Fruit fly (Drosophila melanogaster) whole organism, pupa: Measurements from ENCODE around the gene mAChR-C.

Source experiments
- CG10348 ChIP-seq: fragments of 200-800 bp; sonication (Bioruptor generic); IDR thresholded peaks from 2 replicates; pipeline ENCODE4 v1.3.6; 2022; ENCODE audit warnings: missing biosample characterization, missing genetic modification characterization
- CG12605 ChIP-seq: fragments of 200-800 bp; sonication (Bioruptor generic); IDR thresholded peaks from 2 replicates; pipeline ENCODE4 v1.3.6; 2022; ENCODE audit warnings: missing biosample characterization, missing genetic modification characterization
- CG13204 ChIP-seq: fragments of 200-800 bp; sonication (Bioruptor generic); optimal IDR thresholded peaks from 2 replicates; lab custom pipeline; 2018; ENCODE audit warnings: missing biosample characterization, mild to moderate bottlenecking, missing genetic modification characterization, moderate library complexity
- CG14655 ChIP-seq: fragments of 200-800 bp; sonication (Bioruptor generic); optimal IDR thresholded peaks from 3 replicates; lab custom pipeline; 2017; ENCODE audit warnings: mild to moderate bottlenecking, missing biosample characterization, missing genetic modification reagents, missing genetic modification characterization
- CG15710 ChIP-seq: fragments of 200-800 bp; sonication (Bioruptor generic); optimal IDR thresholded peaks from 2 replicates; lab custom pipeline; 2018; ENCODE audit warnings: missing biosample characterization, mild to moderate bottlenecking, missing genetic modification characterization, moderate library complexity
- CG17806 ChIP-seq: fragments of 200-800 bp; sonication (Bioruptor generic); optimal IDR thresholded peaks from 2 replicates; lab custom pipeline; 2018; ENCODE audit warnings: missing biosample characterization, mild to moderate bottlenecking, missing genetic modification characterization, moderate library complexity
- CG32121 ChIP-seq: fragments of 200-800 bp; sonication (Bioruptor generic); IDR thresholded peaks from 2 replicates; pipeline ENCODE4 v1.3.6; 2022; ENCODE audit warnings: missing biosample characterization, missing genetic modification characterization
- CG34367 ChIP-seq: fragments of 200-800 bp; sonication (Bioruptor generic); optimal IDR thresholded peaks from 2 replicates; lab custom pipeline; 2018; ENCODE audit warnings: missing biosample characterization, mild to moderate bottlenecking, missing genetic modification characterization
- CG4496 ChIP-seq: fragments of 200-800 bp; sonication (Bioruptor generic); IDR thresholded peaks from 3 replicates; pipeline ENCODE4 v1.3.6; 2022; ENCODE audit warnings: missing biosample characterization, missing genetic modification characterization
- CG8159 ChIP-seq: fragments of 200-800 bp; sonication (Bioruptor generic); optimal IDR thresholded peaks from 3 replicates; lab custom pipeline; 2018; ENCODE audit warnings: missing biosample characterization, mild to moderate bottlenecking, missing genetic modification characterization, moderate library complexity
- CG8301 ChIP-seq: fragments of 200-800 bp; sonication (Bioruptor generic); optimal IDR thresholded peaks from 2 replicates; lab custom pipeline; 2018; ENCODE audit warnings: missing biosample characterization, mild to moderate bottlenecking, missing genetic modification characterization
- CG9948 ChIP-seq: fragments of 200-800 bp; sonication (Bioruptor generic); optimal IDR thresholded peaks from 2 replicates; lab custom pipeline; 2018; ENCODE audit warnings: missing biosample characterization, mild to moderate bottlenecking, missing genetic modification characterization, moderate library complexity
- D1 ChIP-seq: fragments of 200-800 bp; sonication (Bioruptor generic); optimal IDR thresholded peaks from 2 replicates; lab custom pipeline; 2018; ENCODE audit warnings: missing biosample characterization, mild to moderate bottlenecking, missing genetic modification characterization, moderate library complexity
- EcR ChIP-seq: fragments of 200-800 bp; sonication (Bioruptor generic); optimal IDR thresholded peaks from 3 replicates; lab custom pipeline; 2019; ENCODE audit warnings: missing biosample characterization, missing genetic modification characterization, mild to moderate bottlenecking, moderate library complexity, missing genetic modification reagents
- Ets98B ChIP-seq: fragments of 200-800 bp; sonication (Bioruptor generic); IDR thresholded peaks from 2 replicates; pipeline ENCODE4 v1.3.6; 2022; ENCODE audit warnings: missing biosample characterization, missing genetic modification characterization
- Pif1A ChIP-seq: fragments of 200-800 bp; sonication (Bioruptor generic); optimal IDR thresholded peaks from 3 replicates; lab custom pipeline; 2016; ENCODE audit warnings: missing biosample characterization, missing genetic modification characterization
- Pif1B ChIP-seq: fragments of 200-800 bp; sonication (Bioruptor generic); optimal IDR thresholded peaks from 3 replicates; lab custom pipeline; 2016; ENCODE audit warnings: missing biosample characterization, missing genetic modification characterization
- Snoo ChIP-seq: fragments of 200-800 bp; sonication (Bioruptor generic); optimal IDR thresholded peaks from 3 replicates; lab custom pipeline; 2017; ENCODE audit warnings: missing biosample characterization, mild to moderate bottlenecking, missing genetic modification characterization, inconsistent platforms
- fd96Ca ChIP-seq: fragments of 200-800 bp; sonication (Bioruptor generic); IDR thresholded peaks from 3 replicates; pipeline ENCODE4 v1.3.6; 2022; ENCODE audit warnings: missing biosample characterization, missing genetic modification characterization
- gl ChIP-seq: fragments of 200-800 bp; sonication (Bioruptor generic); optimal IDR thresholded peaks from 2 replicates; lab custom pipeline; 2018; ENCODE audit warnings: missing biosample characterization, mild to moderate bottlenecking, missing genetic modification characterization
- rn ChIP-seq: fragments of 200-800 bp; sonication (Bioruptor generic); IDR thresholded peaks from 2 replicates; pipeline ENCODE4 v1.3.6; 2022; ENCODE audit warnings: missing biosample characterization, missing genetic modification characterization

The mAChR-C gene

DNA sequence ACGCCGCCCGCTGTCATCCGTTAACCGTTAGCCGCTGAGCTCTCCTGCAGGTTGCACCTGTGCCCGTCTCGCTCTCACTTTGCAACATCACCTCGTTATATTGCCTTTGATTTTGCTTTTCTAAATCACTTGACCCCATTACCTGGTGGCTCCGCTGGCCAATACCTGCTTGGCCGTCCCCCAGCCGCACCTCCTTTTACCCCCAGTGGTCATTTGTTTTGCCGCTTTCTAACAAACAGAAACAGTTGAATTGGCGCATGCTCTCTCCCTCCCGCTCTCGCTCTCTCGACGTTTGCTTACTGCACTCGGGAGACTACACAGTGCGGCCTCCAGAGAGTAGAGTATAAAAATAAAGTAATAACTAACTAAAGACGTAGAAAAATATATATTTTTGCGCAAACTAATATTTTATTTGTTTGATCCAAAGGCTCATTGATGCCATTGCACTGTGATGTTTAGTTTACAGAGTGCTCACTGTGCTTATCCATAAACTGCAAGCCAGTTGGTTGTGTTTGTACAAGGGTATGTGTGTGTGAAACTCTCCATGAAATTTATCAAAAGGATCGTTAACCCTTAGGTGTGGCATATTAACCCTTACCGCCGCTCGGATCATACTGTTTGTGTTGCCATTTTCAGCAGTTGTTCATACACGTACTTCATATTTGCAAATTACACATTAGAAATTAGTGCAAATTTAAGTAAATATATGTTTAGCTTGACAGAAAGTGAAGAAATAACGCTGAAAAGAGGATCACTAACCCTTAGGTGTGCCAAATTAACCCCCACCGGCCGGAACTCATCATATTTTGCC is 27.8 kb downstream of the mAChR-C start:
- TF ChIP-seq Pif1B (GFP tag; lab: Kevin White, UChicago) (peak; percentile 94), Pif1A (GFP tag; lab: Kevin White, UChicago) (peak; percentile 92), CG14655 (GFP tag; lab: Kevin White, UChicago) (peak; percentile 90), CG8301 (tag; lab: Kevin White, UChicago) (peak; percentile 89), CG15710 (peak; percentile 80), EcR (peak; percentile 17), CG8159 (tag; lab: Kevin White, UChicago) (peak; percentile 72), gl (peak; percentile 31), fd96Ca (peak; percentile 95), CG9948 (tag; lab: Kevin White, UChicago) (peak; percentile 67), CG12605 (GFP tag; lab: Robert Waterston, UW) (peak; percentile 96), Snoo (tag; lab: Kevin White, UChicago) (peak; percentile 84), CG17806 (peak; percentile 70), D1 (tag; lab: Kevin White, UChicago) (no peak), rn (GFP tag; lab: Robert Waterston, UW) (peak; percentile 88), Ets98B (peak; percentile 98), CG10348 (GFP tag; lab: Robert Waterston, UW) (peak; percentile 77; the same call in 1 of the 2 replicates), CG13204 (GFP tag; lab: Kevin White, UChicago) (no peak), CG34367 (tag; lab: Kevin White, UChicago) (peak; percentile 77), CG32121 (GFP tag; lab: Robert Waterston, UW) (peak; percentile 98), CG4496 (GFP tag; lab: Robert Waterston, UW) (peak; percentile 98)

DNA sequence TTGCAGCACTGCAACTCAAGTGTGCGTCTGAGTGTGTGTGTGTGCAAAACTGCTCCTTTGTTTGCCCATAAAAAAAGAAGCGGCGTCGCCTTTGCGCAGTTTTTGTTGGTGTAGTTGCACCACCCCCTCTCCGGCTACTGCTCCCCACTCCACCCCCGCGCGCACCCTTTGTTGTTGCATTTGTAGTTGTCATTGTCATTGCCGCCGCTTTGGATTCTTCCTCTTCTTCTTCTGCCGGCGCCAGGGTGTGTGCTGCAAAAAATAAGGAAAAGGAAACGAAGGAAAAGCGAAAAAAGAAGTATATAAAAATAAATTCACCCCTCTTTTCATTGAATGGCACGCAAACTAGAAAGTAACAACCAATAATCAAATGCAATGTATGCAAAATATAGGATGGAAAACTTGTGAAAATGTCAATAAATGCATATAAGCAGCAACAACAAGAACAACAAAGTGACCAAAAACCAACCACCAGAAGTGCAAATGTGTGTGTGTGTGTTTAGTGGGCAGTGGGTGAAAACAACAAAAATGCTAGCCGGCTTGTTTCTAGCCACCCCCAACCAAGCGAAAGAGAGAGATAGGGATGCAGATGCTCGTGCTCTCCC is 28.5 kb downstream of the mAChR-C start:
- TF ChIP-seq CG17806 (no peak), rn (GFP tag; lab: Robert Waterston, UW) (no peak), CG13204 (GFP tag; lab: Kevin White, UChicago) (peak; percentile 52), CG14655 (GFP tag; lab: Kevin White, UChicago) (peak; percentile 15)

DNA sequence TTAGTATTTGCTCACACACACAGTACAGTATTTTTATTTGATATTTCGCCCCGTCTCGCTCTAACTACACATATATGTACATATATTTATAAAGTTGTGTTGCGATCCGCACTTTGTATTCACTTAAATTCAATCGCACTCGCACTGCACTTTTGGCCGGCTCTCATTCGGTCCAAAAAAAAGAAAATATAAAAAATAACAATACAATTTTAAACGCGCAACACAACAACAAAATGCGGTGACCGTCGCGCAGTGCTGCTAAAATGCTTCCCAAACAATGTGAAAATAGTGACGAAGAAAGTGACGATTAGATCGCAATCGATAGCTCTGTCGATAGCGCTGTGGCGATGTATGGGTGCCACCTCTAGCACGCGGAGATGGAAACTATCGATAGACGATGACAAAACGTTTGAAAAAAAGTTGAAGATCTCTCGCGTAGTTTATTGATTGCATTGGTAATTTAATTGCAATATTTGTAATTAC is 29.1 kb downstream of the mAChR-C start, which contains the start of the genes C3G and pod1:
Gene C3G (minus strand): TSS at position 282 of the 483 bp plus-strand sequence.
Gene pod1 (plus strand): TSS at position 373 of the 483 bp plus-strand sequence.
- TF ChIP-seq CG34367 (tag; lab: Kevin White, UChicago) (no peak), CG13204 (GFP tag; lab: Kevin White, UChicago) (no peak), CG12605 (GFP tag; lab: Robert Waterston, UW) (peak; percentile 10; the same call in 1 of the 2 replicates), CG8301 (tag; lab: Kevin White, UChicago) (no peak), CG4496 (GFP tag; lab: Robert Waterston, UW) (no peak), rn (GFP tag; lab: Robert Waterston, UW) (no peak), CG9948 (tag; lab: Kevin White, UChicago) (no peak), Ets98B (no peak), EcR (no peak), fd96Ca (no peak), Pif1A (GFP tag; lab: Kevin White, UChicago) (no peak), CG32121 (GFP tag; lab: Robert Waterston, UW) (no peak), D1 (tag; lab: Kevin White, UChicago) (no peak), CG14655 (GFP tag; lab: Kevin White, UChicago) (peak; percentile 10), CG8159 (tag; lab: Kevin White, UChicago) (no peak), CG15710 (no peak), Snoo (tag; lab: Kevin White, UChicago) (no peak), Pif1B (GFP tag; lab: Kevin White, UChicago) (peak; percentile 47), gl (no peak), CG10348 (GFP tag; lab: Robert Waterston, UW) (no peak), CG17806 (no peak)

DNA sequence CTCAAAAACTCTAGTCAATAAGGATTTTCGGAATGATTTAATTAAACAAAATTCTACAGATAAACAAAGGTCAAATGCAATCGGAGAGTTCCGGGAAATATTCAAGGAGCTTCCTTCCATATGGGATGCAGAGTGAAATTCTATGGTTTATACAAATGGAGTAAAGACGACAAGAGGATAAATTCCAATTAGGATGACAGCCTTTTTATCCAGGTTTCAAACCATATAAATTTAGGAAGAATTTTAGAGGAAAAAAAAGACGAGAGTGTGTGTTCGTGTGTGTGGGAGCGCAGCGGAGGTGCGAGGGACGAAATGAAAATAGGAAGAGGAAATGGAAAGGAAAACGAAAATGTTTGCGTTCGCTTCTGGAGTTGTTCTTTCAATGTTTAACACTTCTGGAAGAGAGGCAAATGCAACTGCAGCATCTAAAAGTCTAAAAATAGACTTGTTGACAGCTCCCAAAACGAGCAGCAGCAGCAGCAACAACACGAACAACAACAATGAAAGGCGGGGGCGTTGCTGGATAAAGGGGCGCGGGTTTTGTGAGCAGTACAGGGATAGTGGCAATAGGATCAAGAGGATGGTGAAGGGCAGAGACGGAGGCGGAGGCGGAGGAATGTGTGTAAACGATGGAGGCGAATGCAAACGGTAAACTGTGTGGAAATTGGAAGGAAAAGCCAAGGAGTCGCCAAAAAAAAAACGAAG is 30.0 kb downstream of the mAChR-C start:
- no peak for TF ChIP-seq CG15710
- no peak for TF ChIP-seq CG32121 (GFP tag; lab: Robert Waterston, UW)
- no peak for TF ChIP-seq CG8301 (tag; lab: Kevin White, UChicago)
- no peak for TF ChIP-seq CG14655 (GFP tag; lab: Kevin White, UChicago)
- TF ChIP-seq EcR = no peak
- no peak for TF ChIP-seq CG9948 (tag; lab: Kevin White, UChicago)
- no peak for TF ChIP-seq CG8159 (tag; lab: Kevin White, UChicago)
- no peak for TF ChIP-seq Pif1B (GFP tag; lab: Kevin White, UChicago)
- no peak for TF ChIP-seq Pif1A (GFP tag; lab: Kevin White, UChicago)
- no peak for TF ChIP-seq Ets98B
- TF ChIP-seq D1 (tag; lab: Kevin White, UChicago) = no peak
- no peak for TF ChIP-seq CG13204 (GFP tag; lab: Kevin White, UChicago)
- no peak for TF ChIP-seq CG4496 (GFP tag; lab: Robert Waterston, UW)
- TF ChIP-seq CG34367 (tag; lab: Kevin White, UChicago) = no peak
